Worm (Caenorhabditis elegans) whole organism, midembryonic: ENCODE measurements around the gene C02E7.6.

ENCODE experiments used
- T22C8.4 ChIP-seq: fragments of 200-800 bp; sonication (Bioruptor generic); IDR thresholded peaks from 2 replicates; pipeline ENCODE4 v1.3.6; 2022; ENCODE audit warnings: missing genetic modification characterization, missing compliant biosample characterization
- cog-1 ChIP-seq: sonication (generic microtip); optimal IDR thresholded peaks from 2 replicates; lab custom pipeline; 2016; ENCODE audit warnings: missing genetic modification characterization, missing compliant biosample characterization
- flt-1 ChIP-seq: fragments of 200-800 bp; sonication (Bioruptor generic); IDR thresholded peaks from 2 replicates; pipeline ENCODE4 v1.3.6; 2022; ENCODE audit warnings: missing genetic modification characterization, missing compliant biosample characterization
- klf-2 ChIP-seq: fragments of 200-800 bp; sonication (Bioruptor generic); conservative IDR thresholded peaks from 2 replicates; pipeline ENCODE4 v1.3.6; 2022; ENCODE audit warnings: missing genetic modification reagents, missing genetic modification characterization, missing compliant biosample characterization
- med-1 ChIP-seq: sonication (generic microtip); optimal IDR thresholded peaks from 2 replicates; lab custom pipeline; 2017; ENCODE audit warnings: missing genetic modification characterization, mild to moderate bottlenecking, missing compliant biosample characterization, antibody characterized with exemption, missing genetic modification reagents; ENCODE audit not compliant: insufficient read depth
- ref-1 ChIP-seq: fragments of 200-800 bp; sonication (Bioruptor generic); conservative IDR thresholded peaks from 2 replicates; pipeline ENCODE4 v1.3.6; 2022; ENCODE audit warnings: missing genetic modification reagents, missing genetic modification characterization, missing compliant biosample characterization
- ztf-23 ChIP-seq: fragments of 200-800 bp; sonication (Bioruptor generic); IDR thresholded peaks from 2 replicates; pipeline ENCODE4 v1.3.6; 2022; ENCODE audit warnings: missing genetic modification reagents, missing genetic modification characterization, missing compliant biosample characterization
- ztf-29 ChIP-seq: fragments of 200-800 bp; sonication (Bioruptor generic); IDR thresholded peaks from 2 replicates; pipeline ENCODE4 v1.3.6; 2022; ENCODE audit warnings: missing genetic modification reagents, missing genetic modification characterization, missing compliant biosample characterization

ce11 chrV:4913853-4914252, 5.2 kb upstream of the C02E7.6 start:
- TF ChIP-seq ztf-29, result no peak
- TF ChIP-seq klf-2 (GFP tag; lab: Robert Waterston, UW), result no peak
- TF ChIP-seq flt-1 (GFP tag; lab: Robert Waterston, UW), result no peak
- no peak for TF ChIP-seq ref-1 (GFP tag; lab: Robert Waterston, UW)
- TF ChIP-seq T22C8.4, result no peak
- no peak for TF ChIP-seq ztf-23 (GFP tag; lab: Robert Waterston, UW)
- no peak for TF ChIP-seq cog-1 (tag; lab: Kevin White, UChicago)
- TF ChIP-seq med-1 (GFP tag; lab: Kevin White, UChicago), result no peak
